Fruit fly (Drosophila melanogaster): Measurements from ENCODE around the gene nmd.

Gene nmd

DNA sequence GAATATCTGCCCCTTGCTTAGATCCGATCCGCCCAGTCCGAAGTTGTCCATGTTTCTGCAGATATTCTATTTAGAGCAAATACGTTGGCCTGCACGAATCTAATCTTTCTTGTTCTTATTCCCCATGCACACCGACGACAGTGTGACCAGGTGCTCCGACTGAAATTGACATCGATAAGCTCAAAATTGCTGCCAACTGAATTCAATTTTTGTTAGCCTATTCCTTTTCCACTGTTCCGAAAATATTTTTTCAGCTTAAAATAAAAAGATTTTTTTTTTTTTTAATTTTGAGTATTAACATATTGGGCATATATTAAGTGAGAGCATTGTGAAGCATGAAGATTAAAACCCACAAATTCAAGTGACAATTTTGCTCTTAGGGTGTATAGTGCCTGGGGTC lies at the start of gene nmd:
Gene nmd, minus strand, starts transcription at position 162 of the 400 bp plus-strand sequence.
- TF ChIP-seq noc (tag; optimal IDR thresholded peaks at IDR 0.05), result no peak

DNA sequence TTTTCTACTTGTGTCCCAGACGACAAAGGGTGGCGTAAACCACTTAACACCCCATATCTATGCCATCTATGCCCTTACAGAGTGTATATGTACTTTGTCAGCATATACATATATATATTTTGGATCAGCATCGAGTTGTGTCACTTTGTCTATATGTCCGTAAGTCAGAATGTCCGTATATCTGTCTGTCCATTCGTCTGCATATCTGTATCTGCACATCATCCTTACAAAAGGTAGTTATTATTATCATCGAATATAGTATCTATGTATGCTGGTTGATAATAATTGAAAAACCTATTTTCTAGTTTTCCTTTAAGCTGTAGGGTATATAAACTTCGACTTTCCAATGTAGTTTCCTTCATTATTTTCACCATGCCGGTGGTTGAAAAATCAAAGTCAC lies 47.4 kb upstream of the nmd start:
- TF ChIP-seq noc (tag; optimal IDR thresholded peaks at IDR 0.05), result no peak

DNA sequence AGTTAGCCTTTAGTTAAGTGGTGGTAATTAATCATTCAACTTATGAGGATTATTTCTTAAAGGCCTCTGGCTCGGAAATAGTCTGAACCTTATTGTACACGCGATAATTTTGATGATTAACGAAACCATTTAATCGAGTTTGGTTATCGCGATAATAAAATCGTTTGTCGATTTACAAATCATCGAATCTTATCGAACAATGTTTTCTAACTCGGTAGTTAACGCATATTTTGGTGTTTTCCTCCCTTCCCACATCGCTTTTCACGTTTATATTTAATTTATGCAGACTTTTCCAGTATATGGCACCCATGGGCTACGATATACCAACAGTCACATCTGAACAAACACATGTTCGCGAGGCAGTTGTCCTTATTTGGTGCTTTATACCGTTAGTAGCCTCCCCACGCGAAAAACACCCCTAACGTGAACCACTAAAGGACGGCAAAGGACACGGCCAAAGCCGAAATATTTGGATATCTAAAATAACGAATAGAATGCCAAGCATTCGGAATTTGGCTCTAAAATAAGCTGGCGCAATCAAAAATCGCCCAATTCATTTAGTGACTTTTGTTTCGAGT lies 40.4 kb upstream of the nmd start, which contains the start of gene Frmd5:
Gene Frmd5, plus strand, starts transcription at position 414 of the 578 bp plus-strand sequence.
- TF ChIP-seq noc (tag; optimal IDR thresholded peaks at IDR 0.05), result no peak

DNA sequence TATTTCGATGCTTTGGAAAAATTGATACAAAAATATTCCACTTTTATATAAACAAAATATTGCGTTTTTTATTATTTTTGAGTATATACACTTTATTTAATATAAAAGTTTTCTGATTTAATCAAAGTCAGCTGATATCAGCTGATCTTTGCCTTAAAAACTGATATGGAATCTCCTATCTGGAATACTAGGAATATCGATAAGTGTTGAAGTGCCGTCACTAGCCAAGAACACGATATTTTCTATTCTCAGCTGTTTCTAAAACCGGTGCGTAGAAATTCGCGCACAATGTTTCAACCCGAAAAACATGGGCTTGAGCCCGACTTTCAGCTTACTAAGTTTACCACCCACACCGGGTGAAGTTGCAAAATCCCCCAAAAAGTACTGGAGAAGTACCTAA lies 38.7 kb upstream of the nmd start, which contains the start of gene Sps2:
Gene Sps2, plus strand, starts transcription at position 124 of the 400 bp plus-strand sequence.
- TF ChIP-seq noc (tag; optimal IDR thresholded peaks at IDR 0.05), result no peak

DNA sequence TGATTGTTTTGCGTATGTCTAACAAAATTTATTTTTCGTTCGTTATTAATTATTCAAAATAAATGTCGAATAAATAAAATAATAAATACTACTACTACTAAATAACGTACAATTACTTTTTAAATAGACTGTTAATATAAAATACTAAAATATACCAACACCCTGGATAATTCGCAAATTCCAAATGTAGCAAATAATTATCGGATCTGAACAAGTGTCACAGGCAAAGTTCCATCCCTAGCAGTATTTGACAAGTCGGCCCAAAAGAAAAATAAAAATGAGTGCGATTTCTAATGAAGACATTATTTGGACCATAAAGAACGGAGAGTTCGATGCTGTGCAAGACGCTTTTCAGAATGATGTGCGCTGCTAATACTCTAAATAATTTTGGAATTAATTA lies 37.7 kb upstream of the nmd start, which contains the start of gene CG31715:
Gene CG31715, plus strand, starts transcription at position 212 of the 400 bp plus-strand sequence.
- TF ChIP-seq noc (tag; optimal IDR thresholded peaks at IDR 0.05), result peak; percentile 14

DNA sequence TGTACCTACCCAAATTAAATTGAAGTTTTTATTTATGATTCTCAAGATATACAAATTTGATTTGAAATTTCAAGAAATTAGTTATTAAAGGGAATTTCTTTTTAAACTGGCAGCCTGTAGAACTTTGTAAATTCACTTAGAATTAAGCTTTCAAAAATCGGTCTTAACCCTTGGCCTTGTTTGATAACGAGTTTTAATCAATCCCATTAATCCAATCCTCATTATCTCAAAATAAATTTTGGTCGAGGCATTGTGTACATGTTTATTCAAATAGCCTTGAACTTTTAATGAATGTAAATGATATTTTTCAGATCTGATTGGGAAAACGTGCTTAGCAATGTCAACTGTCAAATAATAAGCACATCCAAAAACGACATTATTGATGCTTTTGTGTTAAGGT lies 36.1 kb upstream of the nmd start:
- no peak for TF ChIP-seq noc (tag; optimal IDR thresholded peaks at IDR 0.05)

DNA sequence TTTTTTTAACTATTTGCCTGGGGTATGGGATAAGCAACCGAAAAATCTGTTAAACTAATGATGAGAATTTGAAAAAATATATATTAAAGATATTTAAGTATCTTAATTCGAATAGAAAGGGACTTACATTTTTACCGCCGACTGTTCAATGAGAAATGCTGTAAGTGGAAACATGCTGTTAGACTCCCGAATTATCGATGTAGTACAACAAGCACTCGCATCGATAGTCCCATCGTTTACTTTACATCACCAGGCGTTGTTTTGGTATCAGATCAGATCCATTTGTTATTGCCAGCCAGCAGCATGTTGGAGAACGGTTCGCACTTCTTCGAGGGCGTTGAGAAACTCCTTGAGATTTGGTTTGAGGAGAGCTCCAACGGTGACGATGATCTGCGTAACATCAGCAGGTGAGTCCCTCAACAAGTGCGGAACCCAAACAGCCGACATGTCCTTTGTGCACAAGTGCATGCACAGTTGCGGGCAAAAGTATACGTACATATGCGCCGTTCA lies 35.5 kb upstream of the nmd start, which contains the start of gene SamDC:
Gene SamDC, plus strand, starts transcription at position 246 of the 510 bp plus-strand sequence.
- TF ChIP-seq noc (tag; optimal IDR thresholded peaks at IDR 0.05), result no peak

DNA sequence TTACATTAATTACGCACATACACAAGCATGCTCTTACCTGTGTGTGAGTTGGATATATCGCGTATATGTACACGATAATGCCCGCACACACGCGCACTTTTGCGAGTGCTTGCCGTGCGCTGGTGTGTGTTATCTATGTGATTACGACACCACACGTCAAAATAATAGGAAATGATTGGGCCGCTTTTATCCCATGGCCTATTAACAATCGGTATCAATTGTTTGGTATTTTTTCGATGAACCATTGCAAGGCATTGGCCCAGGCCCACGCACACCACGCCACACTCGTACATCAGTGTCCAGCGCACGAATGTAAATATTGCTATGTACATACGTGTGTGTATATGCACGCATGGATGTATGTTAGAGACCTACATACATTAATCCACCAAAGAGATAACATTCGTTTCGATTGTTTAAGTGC lies 31.1 kb upstream of the nmd start:
- TF ChIP-seq noc (tag; optimal IDR thresholded peaks at IDR 0.05), result peak; percentile 89

DNA sequence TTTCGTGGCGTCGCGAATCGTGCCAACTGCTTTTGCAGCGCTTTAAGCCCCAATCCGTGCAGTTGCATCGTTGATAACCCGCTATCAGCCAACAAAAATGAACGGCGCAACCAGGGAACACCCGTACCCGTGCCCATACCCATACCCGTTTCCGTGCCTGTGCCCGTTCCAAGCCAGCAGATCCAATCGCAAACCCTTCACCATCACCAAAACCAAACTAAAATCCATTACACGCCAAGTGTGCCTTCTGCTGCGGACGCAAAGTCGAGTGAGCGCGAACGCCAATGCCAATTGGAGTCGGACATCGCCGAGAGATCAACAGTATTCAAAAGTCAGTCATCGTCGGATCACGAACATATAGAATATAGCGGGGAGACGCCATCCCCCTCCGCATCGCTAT lies 30.5 kb upstream of the nmd start:
- no peak for TF ChIP-seq noc (tag; optimal IDR thresholded peaks at IDR 0.05)

DNA sequence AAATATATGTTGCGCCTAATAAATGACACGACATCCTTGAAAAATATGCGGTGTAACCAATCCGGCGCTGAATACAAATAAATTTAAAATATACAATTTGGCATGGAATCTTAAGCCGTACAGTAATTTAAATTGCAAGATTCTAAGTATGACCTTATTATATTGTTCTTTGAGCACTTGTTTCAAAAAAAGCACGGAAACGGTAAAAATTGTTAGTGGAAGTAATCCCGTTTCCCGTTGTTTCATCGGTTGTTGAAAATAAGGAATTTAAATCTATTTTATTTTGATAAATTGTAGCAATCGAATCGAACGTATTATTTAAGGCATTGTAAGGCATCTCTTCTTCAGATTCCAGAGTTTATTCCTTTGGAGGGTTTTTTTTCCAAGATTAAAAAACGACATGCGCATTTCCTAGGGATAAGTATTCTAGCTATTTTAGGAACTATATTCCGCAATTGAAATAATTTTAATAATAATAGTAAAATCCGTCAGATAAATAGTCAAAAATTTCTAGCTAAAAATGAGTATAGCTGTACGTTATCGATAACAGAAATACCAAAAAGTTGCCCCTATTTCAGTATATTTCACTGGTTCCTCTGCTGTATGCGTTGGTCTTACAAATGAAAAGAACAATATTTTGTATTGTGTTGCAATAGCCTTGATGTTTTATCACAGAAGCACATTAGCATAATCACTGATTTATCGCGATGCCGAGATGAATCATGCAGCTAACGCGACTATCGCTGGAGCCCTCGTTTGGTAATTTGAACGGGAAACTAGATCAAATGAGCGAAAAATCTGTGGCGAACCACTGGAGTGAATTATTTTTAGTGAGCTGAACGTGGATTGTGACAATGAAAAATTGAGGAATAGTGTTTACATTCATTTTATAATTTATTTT lies 29.6 kb upstream of the nmd start, which contains the start of gene GATAd:
Gene GATAd, plus strand, starts transcription at position 644 of the 901 bp plus-strand sequence.
- no peak for TF ChIP-seq noc (tag; optimal IDR thresholded peaks at IDR 0.05)

DNA sequence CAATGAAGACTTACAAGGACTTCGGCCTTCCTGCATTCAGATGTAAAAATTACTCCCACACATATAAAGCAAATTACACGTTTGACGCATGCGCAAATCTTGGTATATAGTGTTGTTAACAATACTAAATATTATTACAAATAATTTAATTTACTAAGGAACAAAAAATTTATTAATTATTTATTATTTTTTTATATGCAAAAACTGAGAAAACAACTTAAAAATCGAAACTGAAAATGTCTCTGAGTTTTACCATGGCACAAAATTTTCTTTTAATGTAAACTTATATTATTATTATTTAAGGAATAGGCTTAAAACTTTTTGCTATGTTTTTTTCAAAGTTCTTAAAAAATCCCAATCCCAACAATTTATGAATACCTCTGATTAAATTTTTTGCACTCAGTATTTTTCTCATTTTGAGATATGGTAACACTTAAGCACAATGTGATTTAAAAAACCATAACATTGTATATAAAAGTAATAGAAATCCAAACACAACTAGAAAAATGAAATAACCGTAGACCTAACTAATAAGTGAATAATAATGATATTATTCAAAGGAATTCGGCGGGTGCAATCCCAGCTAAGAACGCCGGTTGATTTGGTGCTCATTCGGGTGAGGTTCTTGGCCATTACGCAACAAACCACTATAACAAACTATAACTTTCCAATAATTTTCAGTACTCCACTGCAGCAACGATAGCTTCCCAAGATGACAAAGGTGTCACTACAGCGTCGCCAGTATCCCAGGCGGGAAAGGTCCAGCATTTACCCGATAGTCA lies 27.5 kb upstream of the nmd start, which contains the start of the genes Schip1 and Cox10:
Gene Schip1, minus strand, starts transcription at position 51 of the 782 bp plus-strand sequence.
Gene Cox10, plus strand, starts transcription at position 406 of the 782 bp plus-strand sequence.
- TF ChIP-seq noc (tag; optimal IDR thresholded peaks at IDR 0.05), result no peak

DNA sequence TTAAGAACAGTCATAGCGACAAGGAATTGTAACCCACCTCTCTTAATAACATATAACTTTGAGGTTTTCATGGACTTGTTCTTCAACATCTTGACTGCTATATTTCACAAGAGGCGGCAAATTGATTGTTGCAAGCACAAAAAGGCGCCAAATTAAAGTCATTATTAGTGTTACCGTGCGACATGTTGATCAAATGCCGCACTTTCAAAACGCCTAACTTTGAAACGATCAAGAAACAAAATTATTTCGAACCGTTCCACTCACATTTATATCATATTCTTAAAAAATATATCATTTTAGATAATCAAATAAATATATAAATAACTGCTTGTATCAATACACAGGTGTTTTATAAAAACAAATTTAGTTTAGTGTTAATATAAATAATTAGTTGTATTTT lies 24.0 kb upstream of the nmd start, which contains the start of gene RnrL:
Gene RnrL, minus strand, starts transcription at position 154 of the 400 bp plus-strand sequence.
- TF ChIP-seq noc (tag; optimal IDR thresholded peaks at IDR 0.05), result no peak

DNA sequence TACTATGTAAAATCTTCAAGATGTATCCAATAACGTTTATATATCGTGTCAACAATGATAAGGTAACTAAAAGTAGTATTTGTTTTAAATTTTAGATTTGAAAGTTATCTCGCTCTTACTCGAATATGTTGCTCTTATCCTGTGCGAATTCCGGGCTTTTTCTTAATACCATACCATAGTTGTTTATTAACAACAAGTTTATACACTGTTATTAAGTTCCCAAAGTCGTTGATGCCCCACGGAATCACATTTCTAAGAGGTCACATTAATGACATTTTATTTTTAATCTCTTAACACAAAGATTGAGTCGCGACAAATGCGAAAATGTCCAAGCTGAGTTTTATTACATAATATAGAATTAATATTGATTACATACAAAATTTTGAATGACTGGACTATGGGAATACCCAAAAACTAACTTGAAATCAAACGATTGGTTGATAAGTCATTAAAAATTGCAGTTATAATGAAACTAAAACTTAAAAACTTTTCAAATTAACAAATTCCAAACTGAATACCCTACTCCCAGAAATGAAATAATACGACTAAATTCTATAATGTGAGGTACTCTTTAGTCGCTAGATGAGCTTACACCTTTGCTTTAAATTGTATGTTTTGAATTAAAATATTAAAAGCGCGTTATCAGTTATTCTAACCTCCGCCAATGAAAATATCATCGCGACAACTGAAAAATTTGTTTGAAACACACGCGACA lies 19.2 kb upstream of the nmd start, which contains the start of gene CG5381:
Gene CG5381, minus strand, starts transcription at position 330 of the 715 bp plus-strand sequence.
- peak; percentile 62 for TF ChIP-seq noc (tag; optimal IDR thresholded peaks at IDR 0.05)

DNA sequence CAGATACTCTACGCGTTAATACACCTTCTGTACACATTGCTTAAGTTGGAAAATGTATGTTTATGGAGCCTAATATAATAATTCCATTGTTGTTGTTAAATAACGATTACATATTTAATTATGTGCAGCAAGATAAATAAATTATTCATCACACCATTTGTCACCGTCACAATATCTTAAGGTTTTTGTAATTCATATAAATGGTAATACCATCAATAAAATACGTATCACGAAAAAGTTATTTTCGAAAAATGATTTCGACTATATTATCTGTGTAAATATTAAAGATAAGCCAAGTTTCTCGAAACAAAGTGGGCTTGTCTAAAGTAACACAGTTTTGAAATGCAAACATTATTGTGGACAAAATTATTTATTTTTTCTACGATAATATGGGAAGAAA lies 18.4 kb upstream of the nmd start, which contains the start of gene CG4995:
Gene CG4995, plus strand, starts transcription at position 301 of the 400 bp plus-strand sequence.
- no peak for TF ChIP-seq noc (tag; optimal IDR thresholded peaks at IDR 0.05)

Data from whole organism, larva.